Fruit fly (Drosophila melanogaster) whole organism, embryonic: ENCODE data around the gene RpL24.

Source experiments
- Bdp1 ChIP-seq: fragments of 200-800 bp; sonication (Bioruptor generic); optimal IDR thresholded peaks from 3 replicates; lab custom pipeline; 2016; ENCODE audit warnings: missing biosample characterization, missing genetic modification characterization
- CG10267 ChIP-seq: fragments of 200-800 bp; sonication (Bioruptor generic); optimal IDR thresholded peaks from 2 replicates; lab custom pipeline; 2018; ENCODE audit warnings: missing biosample characterization, mild to moderate bottlenecking, missing genetic modification characterization, moderate library complexity
- CG11093 ChIP-seq: fragments of 200-800 bp; sonication (Bioruptor generic); IDR thresholded peaks from 3 replicates; pipeline ENCODE4 v1.3.6; 2022; ENCODE audit warnings: missing biosample characterization, missing genetic modification characterization
- CG11560 ChIP-seq: fragments of 200-800 bp; sonication (Bioruptor generic); IDR thresholded peaks from 3 replicates; pipeline ENCODE4 v1.3.6; 2022; ENCODE audit warnings: missing biosample characterization, missing genetic modification characterization
- CG11696 ChIP-seq: fragments of 200-800 bp; sonication (Bioruptor generic); IDR thresholded peaks from 2 replicates; pipeline ENCODE4 v1.3.6; 2022; ENCODE audit warnings: missing biosample characterization, missing genetic modification characterization
- CG11723 ChIP-seq: fragments of 200-800 bp; sonication (Bioruptor generic); optimal IDR thresholded peaks from 2 replicates; lab custom pipeline; 2017; ENCODE audit warnings: missing biosample characterization, mild to moderate bottlenecking, missing genetic modification characterization
- CG14710 ChIP-seq: fragments of 200-800 bp; sonication (Bioruptor generic); optimal IDR thresholded peaks from 3 replicates; lab custom pipeline; 2019; ENCODE audit warnings: missing biosample characterization, mild to moderate bottlenecking, missing genetic modification characterization, moderate library complexity
- CG14965 ChIP-seq: fragments of 200-800 bp; sonication (Bioruptor generic); optimal IDR thresholded peaks from 2 replicates; lab custom pipeline; 2016; ENCODE audit warnings: missing biosample characterization, missing genetic modification characterization, borderline replicate concordance
- CG3065 ChIP-seq: fragments of 200-800 bp; sonication (Bioruptor generic); optimal IDR thresholded peaks from 2 replicates; lab custom pipeline; 2016; ENCODE audit warnings: missing biosample characterization, missing genetic modification characterization
- CG3163 ChIP-seq: fragments of 200-800 bp; sonication (Bioruptor generic); optimal IDR thresholded peaks from 3 replicates; lab custom pipeline; 2016; ENCODE audit warnings: missing biosample characterization, missing genetic modification characterization
- CG32772 ChIP-seq: fragments of 200-800 bp; sonication (Bioruptor generic); IDR thresholded peaks from 2 replicates; pipeline ENCODE4 v1.3.6; 2022; ENCODE audit warnings: missing biosample characterization, missing genetic modification characterization
- CG33213 ChIP-seq: fragments of 200-800 bp; sonication (Bioruptor generic); optimal IDR thresholded peaks from 3 replicates; lab custom pipeline; 2016; ENCODE audit warnings: missing biosample characterization, missing genetic modification characterization
- CG4282 ChIP-seq: fragments of 200-800 bp; sonication (Bioruptor generic); optimal IDR thresholded peaks from 2 replicates; lab custom pipeline; 2016; ENCODE audit warnings: missing biosample characterization, missing genetic modification characterization
- CG4404 ChIP-seq: fragments of 200-800 bp; sonication (Bioruptor generic); IDR thresholded peaks from 2 replicates; pipeline ENCODE4 v1.3.6; 2022; ENCODE audit warnings: missing biosample characterization, missing genetic modification characterization
- CG4820 ChIP-seq: fragments of 200-800 bp; sonication (Bioruptor generic); optimal IDR thresholded peaks from 3 replicates; lab custom pipeline; 2016; ENCODE audit warnings: missing biosample characterization, missing genetic modification characterization
- CG5953 ChIP-seq: fragments of 200-800 bp; sonication (Bioruptor generic); IDR thresholded peaks from 2 replicates; pipeline ENCODE4 v1.3.6; 2022; ENCODE audit warnings: missing biosample characterization, missing genetic modification characterization
- CG6175 ChIP-seq: fragments of 200-800 bp; sonication (Bioruptor generic); IDR thresholded peaks from 3 replicates; pipeline ENCODE4 v1.3.6; 2022; ENCODE audit warnings: missing biosample characterization, missing genetic modification characterization
- CG6683 ChIP-seq: fragments of 200-800 bp; sonication (Bioruptor generic); optimal IDR thresholded peaks from 2 replicates; lab custom pipeline; 2017; ENCODE audit warnings: missing biosample characterization, mild to moderate bottlenecking, missing genetic modification characterization, missing genetic modification reagents
- CG8089 ChIP-seq: fragments of 200-800 bp; sonication (Bioruptor generic); optimal IDR thresholded peaks from 3 replicates; lab custom pipeline; 2016; ENCODE audit warnings: missing biosample characterization, missing genetic modification characterization
- CG8359 ChIP-seq: fragments of 200-800 bp; sonication (Bioruptor generic); optimal IDR thresholded peaks from 2 replicates; lab custom pipeline; 2017; ENCODE audit warnings: missing biosample characterization, mild to moderate bottlenecking, missing genetic modification characterization, borderline replicate concordance
- CG9932 ChIP-seq: fragments of 200-800 bp; sonication (Bioruptor generic); IDR thresholded peaks from 2 replicates; pipeline ENCODE4 v1.3.6; 2022; ENCODE audit warnings: missing biosample characterization, missing genetic modification characterization
- Deaf1 ChIP-seq: fragments of 200-800 bp; optimal IDR thresholded peaks from 3 replicates; lab custom pipeline; 2019; ENCODE audit warnings: missing biosample characterization, mild to moderate bottlenecking, missing genetic modification characterization, moderate library complexity
- Dp ChIP-seq: fragments of 200-800 bp; sonication (Bioruptor generic); optimal IDR thresholded peaks from 2 replicates; lab custom pipeline; 2018; ENCODE audit warnings: missing biosample characterization, mild to moderate bottlenecking, missing genetic modification characterization, moderate library complexity
- Dref ChIP-seq: fragments of 200-800 bp; sonication (Bioruptor generic); IDR thresholded peaks from 2 replicates; pipeline ENCODE4 v1.3.6; 2022; ENCODE audit warnings: missing biosample characterization, missing genetic modification characterization
- Eip74EF ChIP-seq, 2 experiments: fragments of 200-800 bp in 1 of 2; fragments of >200 bp in 1 of 2; sonication (Bioruptor generic) in 1 of 2; optimal IDR thresholded peaks; 2 replicates each; lab custom pipeline; 2017 to 2019; ENCODE audit warnings: missing biosample characterization in 2 of 2, missing genetic modification characterization in 2 of 2, mild to moderate bottlenecking in 1 of 2, moderate library complexity in 1 of 2
- Ets65A ChIP-seq: fragments of 200-800 bp; sonication (Bioruptor generic); peaks from one replicate; lab custom pipeline; 2016; ENCODE audit warnings: missing biosample characterization, missing genetic modification characterization
- Ets97D ChIP-seq: fragments of 200-800 bp; sonication (Bioruptor generic); optimal IDR thresholded peaks from 3 replicates; lab custom pipeline; 2016; ENCODE audit warnings: missing biosample characterization, missing genetic modification characterization
- GATAe ChIP-seq: fragments of 200-800 bp; sonication (Bioruptor generic); conservative IDR thresholded peaks from 2 replicates; pipeline ENCODE4 v1.3.6; 2022; ENCODE audit warnings: missing biosample characterization, missing genetic modification characterization
- Hr51 ChIP-seq, 2 experiments: fragments of 200-800 bp; sonication (Bioruptor generic); optimal IDR thresholded peaks; 2 replicates in 1 of 2; 3 replicates in 1 of 2; lab custom pipeline; 2016 to 2018; ENCODE audit warnings: missing biosample characterization in 2 of 2, missing genetic modification characterization in 2 of 2, mild to moderate bottlenecking in 1 of 2, moderate library complexity in 1 of 2
- Lim3 ChIP-seq: fragments of 200-800 bp; sonication (Bioruptor generic); IDR thresholded peaks from 2 replicates; pipeline ENCODE4 v1.3.6; 2022; ENCODE audit warnings: missing biosample characterization, missing genetic modification characterization
- Max ChIP-seq: fragments of 200-800 bp; sonication (Bioruptor generic); optimal IDR thresholded peaks from 2 replicates; lab custom pipeline; 2016; ENCODE audit warnings: missing biosample characterization, mild to moderate bottlenecking, missing genetic modification characterization
- Med ChIP-seq: fragments of 200-800 bp; sonication (Bioruptor generic); peaks from one replicate; lab custom pipeline; 2016; ENCODE audit warnings: missing biosample characterization, missing genetic modification characterization, mild to moderate bottlenecking, inconsistent platforms, moderate library complexity
- cg ChIP-seq: fragments of 200-800 bp; sonication (Bioruptor generic); optimal IDR thresholded peaks from 3 replicates; lab custom pipeline; 2019; ENCODE audit warnings: missing biosample characterization, mild to moderate bottlenecking, missing genetic modification characterization, moderate library complexity
- dmrt11E ChIP-seq: fragments of 200-800 bp; sonication (Bioruptor generic); optimal IDR thresholded peaks from 3 replicates; lab custom pipeline; 2018; ENCODE audit warnings: missing biosample characterization, mild to moderate bottlenecking, missing genetic modification characterization, moderate library complexity
- gcm ChIP-seq: fragments of 200-800 bp; sonication (Bioruptor generic); optimal IDR thresholded peaks from 2 replicates; lab custom pipeline; 2019; ENCODE audit warnings: missing biosample characterization, mild to moderate bottlenecking, missing genetic modification characterization, moderate library complexity
- grn ChIP-seq: fragments of 200-800 bp; sonication (Bioruptor generic); optimal IDR thresholded peaks from 3 replicates; lab custom pipeline; 2017; ENCODE audit warnings: missing biosample characterization, missing genetic modification characterization
- jing ChIP-seq: fragments of 200-800 bp; sonication (Bioruptor generic); optimal IDR thresholded peaks from 2 replicates; lab custom pipeline; 2018; ENCODE audit warnings: missing biosample characterization, mild to moderate bottlenecking, missing genetic modification characterization
- kay ChIP-seq: fragments of 200-800 bp; sonication (Bioruptor generic); optimal IDR thresholded peaks from 2 replicates; lab custom pipeline; 2016; ENCODE audit warnings: missing biosample characterization, missing genetic modification characterization
- mam ChIP-seq: fragments of 200-800 bp; sonication (Bioruptor generic); optimal IDR thresholded peaks from 3 replicates; lab custom pipeline; 2016; ENCODE audit warnings: missing biosample characterization, missing genetic modification characterization
- odd ChIP-seq: fragments of 200-800 bp; sonication (Bioruptor generic); optimal IDR thresholded peaks from 2 replicates; lab custom pipeline; 2017; ENCODE audit warnings: missing biosample characterization, mild to moderate bottlenecking, missing genetic modification characterization
- p53 ChIP-seq: fragments of 200-800 bp; sonication (Bioruptor generic); optimal IDR thresholded peaks from 2 replicates; lab custom pipeline; 2016; ENCODE audit warnings: missing biosample characterization, missing genetic modification characterization
- ranshi ChIP-seq: fragments of 200-800 bp; sonication (Bioruptor generic); IDR thresholded peaks from 2 replicates; pipeline ENCODE4 v1.3.6; 2022; ENCODE audit warnings: missing biosample characterization, missing genetic modification characterization
- ro ChIP-seq: fragments of 200-800 bp; sonication (Bioruptor generic); IDR thresholded peaks from 2 replicates; pipeline ENCODE4 v1.3.6; 2022; ENCODE audit warnings: missing biosample characterization, missing genetic modification characterization
- scrt ChIP-seq: fragments of 200-800 bp; sonication (Bioruptor generic); optimal IDR thresholded peaks from 2 replicates; lab custom pipeline; 2018; ENCODE audit warnings: missing biosample characterization, mild to moderate bottlenecking, missing genetic modification characterization, moderate library complexity
- sd ChIP-seq: fragments of 200-800 bp; sonication (Bioruptor generic); optimal IDR thresholded peaks from 3 replicates; lab custom pipeline; 2018; ENCODE audit warnings: missing biosample characterization, mild to moderate bottlenecking, missing genetic modification characterization, moderate library complexity
- sisA ChIP-seq: fragments of 200-800 bp; sonication (Bioruptor generic); IDR thresholded peaks from 2 replicates; pipeline ENCODE4 v1.3.6; 2022; ENCODE audit warnings: missing biosample characterization, missing genetic modification characterization
- slbo ChIP-seq: fragments of 200-800 bp; sonication (Bioruptor generic); IDR thresholded peaks from 2 replicates; pipeline ENCODE4 v1.3.6; 2022; ENCODE audit warnings: missing biosample characterization, missing genetic modification characterization
- so ChIP-seq: fragments of 200-800 bp; sonication (Bioruptor generic); IDR thresholded peaks from 3 replicates; pipeline ENCODE4 v1.3.6; 2022; ENCODE audit warnings: missing biosample characterization, missing genetic modification characterization
- tin ChIP-seq: fragments of 200-800 bp; sonication (Bioruptor generic); optimal IDR thresholded peaks from 3 replicates; lab custom pipeline; 2016; ENCODE audit warnings: missing biosample characterization, missing genetic modification characterization
- zf30C ChIP-seq: fragments of 200-800 bp; sonication (Bioruptor generic); optimal IDR thresholded peaks from 3 replicates; lab custom pipeline; 2018; ENCODE audit warnings: missing biosample characterization, mild to moderate bottlenecking, missing genetic modification characterization
- zfh2 ChIP-seq: fragments of 200-800 bp; sonication (Bioruptor generic); optimal IDR thresholded peaks from 2 replicates; lab custom pipeline; 2016; ENCODE audit warnings: missing biosample characterization, missing genetic modification characterization

The RpL24 gene

DNA sequence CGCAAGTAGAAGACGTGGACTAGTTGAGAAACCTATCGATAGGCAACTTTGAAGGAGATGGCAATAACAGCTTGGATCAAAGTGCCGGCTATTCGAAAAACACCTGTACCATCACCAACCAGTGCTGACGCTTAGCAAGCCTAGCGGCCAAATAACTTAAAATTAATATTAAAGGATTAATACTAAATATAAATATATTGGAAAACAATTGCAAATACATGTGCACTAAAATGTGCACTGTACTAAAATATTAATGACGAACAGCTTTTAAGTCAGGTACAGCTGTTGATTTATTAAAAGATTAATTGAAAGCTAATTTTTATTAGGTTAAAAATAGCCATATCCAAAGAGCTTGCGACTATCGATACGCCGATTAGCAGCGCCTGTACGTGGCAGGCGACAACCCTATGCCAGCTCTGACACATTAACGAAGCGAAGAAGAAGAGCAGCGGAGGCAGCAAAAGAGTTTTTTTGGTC is 16.4 kb downstream of the RpL24 start, which contains the start of the genes CG9302 and beta'COP (continued):
- TF ChIP-seq mam (GFP tag; lab: Kevin White, UChicago) (peak; percentile 71), Hr51 (GFP tag; optimal IDR thresholded peaks at IDR 0.05; lab: Kevin White, UChicago) (peak in 1 of 2 experiments; percentile 38), kay (GFP tag; lab: Kevin White, UChicago) (peak; percentile 75), Dp (GFP tag; lab: Kevin White, UChicago) (peak; percentile 5), Ets97D (GFP tag; lab: Kevin White, UChicago) (peak; percentile 45), Deaf1 (no peak), CG14965 (GFP tag; lab: Kevin White, UChicago) (no peak), CG9932 (peak; percentile 81), zfh2 (peak; percentile 64), so (GFP tag; lab: Robert Waterston, UW) (no peak), ro (GFP tag; lab: Robert Waterston, UW) (no peak), Ets65A (GFP tag; lab: Kevin White, UChicago) (peak; percentile 93), CG8089 (GFP tag; lab: Kevin White, UChicago) (no peak), CG11560 (tag; lab: Robert Waterston, UW) (0 out of 3 replicates have a peak, but pooled peaks have one; percentile 16), CG4404 (GFP tag; lab: Robert Waterston, UW) (peak; percentile 72), CG33213 (peak; percentile 14), sisA (GFP tag; lab: Robert Waterston, UW) (peak; percentile 58), p53 (GFP tag; lab: Kevin White, UChicago) (peak; percentile 1), CG8359 (GFP tag; lab: Kevin White, UChicago) (no peak), Eip74EF (GFP tag; optimal IDR thresholded peaks at IDR 0.05; lab: Kevin White, UChicago) (no peak), odd (no peak), cg (GFP tag; lab: Kevin White, UChicago) (no peak), CG14710 (tag; lab: Kevin White, UChicago) (peak; percentile 81), CG11696 (GFP tag; lab: Robert Waterston, UW) (no peak), CG4282 (GFP tag; lab: Kevin White, UChicago) (no peak), Dref (GFP tag; lab: Robert Waterston, UW) (peak; percentile 68), CG3065 (GFP tag; lab: Kevin White, UChicago) (peak; percentile 31), CG3163 (no peak), gcm (GFP tag; lab: Kevin White, UChicago) (no peak), Bdp1 (GFP tag; lab: Kevin White, UChicago) (peak; percentile 69), CG4820 (GFP tag; lab: Kevin White, UChicago) (peak; percentile 46), scrt (GFP tag; lab: Kevin White, UChicago) (peak; percentile 67), CG11723 (no peak), Max (GFP tag; lab: Kevin White, UChicago) (peak; percentile 64), slbo (GFP tag; lab: Robert Waterston, UW) (peak; percentile 73), sd (tag; lab: Kevin White, UChicago) (no peak), grn (no peak), CG5953 (GFP tag; lab: Robert Waterston, UW) (no peak), CG6683 (GFP tag; lab: Kevin White, UChicago) (peak; percentile 14), GATAe (GFP tag; lab: Robert Waterston, UW) (no peak), CG10267 (tag; lab: Kevin White, UChicago) (peak; percentile 70), tin (GFP tag; lab: Kevin White, UChicago) (peak; percentile 60), CG32772 (no peak), CG11093 (GFP tag; lab: Robert Waterston, UW) (peak; percentile 44; the same call in 1 of the 3 replicates), Med (GFP tag; lab: Kevin White, UChicago) (peak; percentile 84), dmrt11E (tag; lab: Kevin White, UChicago) (peak; percentile 67), CG6175 (GFP tag; lab: Robert Waterston, UW) (no peak), zf30C (no peak), jing (GFP tag; lab: Kevin White, UChicago) (no peak), Lim3 (GFP tag; lab: Robert Waterston, UW) (no peak), ranshi (0 out of 2 replicates have a peak, but pooled peaks have one; percentile 35)
